Fruit fly (Drosophila melanogaster): Measurements from ENCODE around the gene Sh3beta.

Gene Sh3beta

dm6 chr3L:7370231-7370882 lies 1.3 kb upstream of the Sh3beta start (continued):
- TF ChIP-seq gcm2 (GFP tag; optimal IDR thresholded peaks at IDR 0.05) (no peak), ci (GFP tag; IDR thresholded peaks at IDR 0.05) (no peak), fd64A (GFP tag; optimal IDR thresholded peaks at IDR 0.05) (no peak), CG8089 (GFP tag; optimal IDR thresholded peaks at IDR 0.05) (no peak), Hand (GFP tag; optimal IDR thresholded peaks at IDR 0.05) (no peak), CG31224 (GFP tag; IDR thresholded peaks at IDR 0.05) (no peak), ERR (GFP tag; optimal IDR thresholded peaks at IDR 0.05) (no peak), fd102C (GFP tag; optimal IDR thresholded peaks at IDR 0.05) (no peak), eyg (GFP tag; optimal IDR thresholded peaks at IDR 0.05) (no peak), fru (optimal IDR thresholded peaks at IDR 0.05) (no peak), wdn (GFP tag; IDR thresholded peaks at IDR 0.05) (no peak), h (optimal IDR thresholded peaks at IDR 0.05) (no peak), Lim3 (GFP tag; IDR thresholded peaks at IDR 0.05) (no peak), lilli (GFP tag; optimal IDR thresholded peaks at IDR 0.05) (no peak), HmgZ (tag; optimal IDR thresholded peaks at IDR 0.05) (no peak), CG7786 (GFP tag; optimal IDR thresholded peaks at IDR 0.05) (no peak), trem (tag; optimal IDR thresholded peaks at IDR 0.05) (no peak), Lhr (GFP tag; optimal IDR thresholded peaks at IDR 0.05) (no peak), Kr (GFP tag; optimal IDR thresholded peaks at IDR 0.05) (peak; percentile 47), CG8290 (GFP tag; optimal IDR thresholded peaks at IDR 0.05) (no peak), CG8290 (tag; optimal IDR thresholded peaks at IDR 0.05) (no peak), CG12071 (GFP tag; optimal IDR thresholded peaks at IDR 0.05) (no peak), CG30431 (GFP tag; optimal IDR thresholded peaks at IDR 0.05) (no peak), peb (GFP tag; IDR thresholded peaks at IDR 0.05) (no peak), dimm (GFP tag; IDR thresholded peaks at IDR 0.05) (no peak), vvl (GFP tag; IDR thresholded peaks at IDR 0.05) (0 out of 2 replicates have a peak, but pooled peaks have one; percentile 37), CG11456 (GFP tag; IDR thresholded peaks at IDR 0.05) (no peak), scrt (GFP tag; optimal IDR thresholded peaks at IDR 0.05) (peak; percentile 64), CG16815 (GFP tag; optimal IDR thresholded peaks at IDR 0.05) (no peak), tx (GFP tag; optimal IDR thresholded peaks at IDR 0.05) (no peak), CG42726 (GFP tag; IDR thresholded peaks at IDR 0.05; ENCODE audit: partially characterized antibody) (no peak), CG8478 (optimal IDR thresholded peaks at IDR 0.05) (peak; percentile 95), gsb-n (tag; optimal IDR thresholded peaks at IDR 0.05) (no peak), unc-4 (GFP tag; IDR thresholded peaks at IDR 0.05; ENCODE audit: partially characterized antibody) (no peak), Hey (tag; optimal IDR thresholded peaks at IDR 0.05) (no peak), CG14014 (GFP tag; IDR thresholded peaks at IDR 0.05) (no peak), CG3065 (GFP tag; optimal IDR thresholded peaks at IDR 0.05) (no peak), Antp (GFP tag; optimal IDR thresholded peaks at IDR 0.05) (no peak), sim (GFP tag; IDR thresholded peaks at IDR 0.05) (no peak), CG6654 (GFP tag; optimal IDR thresholded peaks at IDR 0.05) (no peak), kah (GFP tag; optimal IDR thresholded peaks at IDR 0.05) (peak; percentile 73), CG10431 (GFP tag; optimal IDR thresholded peaks at IDR 0.05) (no peak), slbo (GFP tag; IDR thresholded peaks at IDR 0.05) (no peak), CG10321 (GFP tag; IDR thresholded peaks at IDR 0.05) (peak; percentile 96), CG17328 (GFP tag; IDR thresholded peaks at IDR 0.05) (no peak), tup (GFP tag; optimal IDR thresholded peaks at IDR 0.05) (no peak), crc (GFP tag; optimal IDR thresholded peaks at IDR 0.05) (no peak), shn (GFP tag; optimal IDR thresholded peaks at IDR 0.05) (no peak), Blimp-1 (GFP tag; optimal IDR thresholded peaks at IDR 0.05) (no peak), Abd-B (GFP tag; optimal IDR thresholded peaks at IDR 0.05) (no peak), nom (GFP tag; optimal IDR thresholded peaks at IDR 0.05) (peak; percentile 21), crp (GFP tag; optimal IDR thresholded peaks at IDR 0.05) (peak; percentile 36 to 83), CG5953 (GFP tag; IDR thresholded peaks at IDR 0.05) (no peak)
